Fruit fly (Drosophila melanogaster): ENCODE results near the gene CG13978.

Gene CG13978

dm6 chr3R:27463889-27464288 is at the start of gene CG13978:
Gene CG13978, plus strand, starts transcription at chr3R:27464189.
- TF ChIP-seq cyc (GFP tag; optimal IDR thresholded peaks at IDR 0.05), result no peak
- no peak for TF ChIP-seq CG7368 (GFP tag; optimal IDR thresholded peaks at IDR 0.05)
- TF ChIP-seq fd59A (GFP tag; optimal IDR thresholded peaks at IDR 0.05), result no peak
- TF ChIP-seq svp (GFP tag), result no peak
- no peak for TF ChIP-seq Eip93F (GFP tag; optimal IDR thresholded peaks at IDR 0.05)
- TF ChIP-seq CG8319 (GFP tag; optimal IDR thresholded peaks at IDR 0.05), result no peak
- TF ChIP-seq esn (GFP tag; optimal IDR thresholded peaks at IDR 0.05), result no peak
- TF ChIP-seq Lpt (GFP tag; optimal IDR thresholded peaks at IDR 0.05), result no peak
- TF ChIP-seq Sox14 (GFP tag; optimal IDR thresholded peaks at IDR 0.05), result no peak
- no peak for TF ChIP-seq fkh (GFP tag; optimal IDR thresholded peaks at IDR 0.05)
- TF ChIP-seq fd85E (GFP tag; optimal IDR thresholded peaks at IDR 0.05), result no peak
- no peak for TF ChIP-seq CG11294 (GFP tag; IDR thresholded peaks at IDR 0.05)

dm6 chr3R:27415303-27415702 is 48.7 kb upstream of the CG13978 start:
- TF ChIP-seq Smox (GFP tag; optimal IDR thresholded peaks at IDR 0.05) (no peak), net (GFP tag; optimal IDR thresholded peaks at IDR 0.05) (peak; percentile 58), esn (GFP tag; optimal IDR thresholded peaks at IDR 0.05) (no peak), Sox102F (GFP tag; optimal IDR thresholded peaks at IDR 0.05) (no peak), ss (GFP tag; optimal IDR thresholded peaks at IDR 0.05) (peak in 1 of 2 experiments; percentile 15)

dm6 chr3R:27421810-27422209 is 42.2 kb upstream of the CG13978 start:
- TF ChIP-seq Blimp-1 (GFP tag; optimal IDR thresholded peaks at IDR 0.05) (no peak), Sox14 (GFP tag; optimal IDR thresholded peaks at IDR 0.05) (no peak), Ets21C (GFP tag; optimal IDR thresholded peaks at IDR 0.05) (no peak), cyc (GFP tag; optimal IDR thresholded peaks at IDR 0.05) (no peak), CG31627 (GFP tag; optimal IDR thresholded peaks at IDR 0.05) (no peak), topi (GFP tag; optimal IDR thresholded peaks at IDR 0.05) (no peak), eg (GFP tag; IDR thresholded peaks at IDR 0.05) (no peak), svp (GFP tag) (no peak), Hr39 (GFP tag; optimal IDR thresholded peaks at IDR 0.05) (no peak), CG32006 (GFP tag; optimal IDR thresholded peaks at IDR 0.05) (peak; percentile 39), Eip78C (GFP tag) (peak; percentile 42), dsx (GFP tag; optimal IDR thresholded peaks at IDR 0.05; ENCODE audit: poor library complexity, severe bottlenecking) (no peak), vri (GFP tag; optimal IDR thresholded peaks at IDR 0.05) (no peak), Eip93F (GFP tag; optimal IDR thresholded peaks at IDR 0.05) (no peak), CG10669 (GFP tag; optimal IDR thresholded peaks at IDR 0.05) (peak; percentile 30), Ets96B (tag; optimal IDR thresholded peaks at IDR 0.05) (peak; percentile 40), OdsH (GFP tag; optimal IDR thresholded peaks at IDR 0.05) (peak; percentile 8), CG16779 (tag; optimal IDR thresholded peaks at IDR 0.05) (no peak), CG3032 (tag; optimal IDR thresholded peaks at IDR 0.05) (peak; percentile 14), CG1621 (tag; optimal IDR thresholded peaks at IDR 0.05) (no peak), Smox (GFP tag; optimal IDR thresholded peaks at IDR 0.05) (no peak), CG11762 (GFP tag; optimal IDR thresholded peaks at IDR 0.05; ENCODE audit: insufficient read depth) (no peak), Hr4 (GFP tag; optimal IDR thresholded peaks at IDR 0.05) (peak; percentile 7), CG10631 (GFP tag; optimal IDR thresholded peaks at IDR 0.05) (peak; percentile 21), Sox15 (GFP tag; optimal IDR thresholded peaks at IDR 0.05) (no peak), CG11294 (GFP tag; IDR thresholded peaks at IDR 0.05) (no peak), Lpt (GFP tag; optimal IDR thresholded peaks at IDR 0.05) (no peak), CG3919 (GFP tag; optimal IDR thresholded peaks at IDR 0.05) (peak; percentile 24), CG11902 (GFP tag; optimal IDR thresholded peaks at IDR 0.05) (no peak), CG8319 (GFP tag; optimal IDR thresholded peaks at IDR 0.05) (no peak), Gug (GFP tag; IDR thresholded peaks at IDR 0.05) (no peak), CG8119 (GFP tag; IDR thresholded peaks at IDR 0.05) (no peak), CG34406 (GFP tag; optimal IDR thresholded peaks at IDR 0.05) (no peak), CG7368 (GFP tag; optimal IDR thresholded peaks at IDR 0.05) (no peak), Sox102F (GFP tag; optimal IDR thresholded peaks at IDR 0.05) (no peak), ss (GFP tag; optimal IDR thresholded peaks at IDR 0.05) (no peak), CG6163 (GFP tag; IDR thresholded peaks at IDR 0.05) (peak; percentile 46; the same call in 1 of the 3 replicates)

Data from whole organism, prepupa.